Worm (Caenorhabditis elegans) whole organism, L4 larva: Measurements from ENCODE around the gene pigc-1.

Experiments
- F44E2.7 ChIP-seq: fragments of 200-800 bp; sonication (Bioruptor generic); IDR thresholded peaks from 2 replicates; pipeline ENCODE4 v2.1.2; 2022; ENCODE audit warnings: missing genetic modification characterization, missing compliant biosample characterization
- R02D3.7 ChIP-seq: fragments of 150-350 bp; sonication (generic microtip); optimal IDR thresholded peaks from 3 replicates; lab custom pipeline; 2014; ENCODE audit warnings: missing biosample characterization, missing genetic modification characterization
- aly-2 ChIP-seq: sonication (generic microtip); optimal IDR thresholded peaks from 2 replicates; lab custom pipeline; 2018; ENCODE audit warnings: missing biosample characterization, missing genetic modification characterization
- ama-1 ChIP-seq: fragments of 150-350 bp; optimal IDR thresholded peaks from 2 replicates; lab custom pipeline; 2014; ENCODE audit warnings: inconsistent platforms, mixed read lengths
- dmd-8 ChIP-seq: fragments of 200-800 bp; sonication (Bioruptor generic); IDR thresholded peaks from 2 replicates; pipeline ENCODE4 v1.3.6; 2022; ENCODE audit warnings: missing genetic modification characterization, missing compliant biosample characterization
- hlh-30 ChIP-seq: sonication (generic microtip); optimal IDR thresholded peaks from 2 replicates; lab custom pipeline; 2017; ENCODE audit warnings: antibody characterized with exemption, mild to moderate bottlenecking, missing genetic modification characterization, missing compliant biosample characterization; ENCODE audit not compliant: insufficient read depth
- lin-15B ChIP-seq: fragments of 150-350 bp; sonication (generic microtip); optimal IDR thresholded peaks from 3 replicates; lab custom pipeline; 2014; ENCODE audit warnings: missing biosample characterization, missing genetic modification characterization
- lin-39 ChIP-seq: fragments of 150-350 bp; optimal IDR thresholded peaks from 2 replicates; lab custom pipeline; 2014; ENCODE audit warnings: missing biosample characterization, missing genetic modification reagents, missing genetic modification characterization
- mdl-1 ChIP-seq, 2 experiments: fragments of 150-350 bp in 1 of 2; sonication (generic microtip) in 1 of 2; optimal IDR thresholded peaks; 2 replicates each; lab custom pipeline; 2014 to 2017; ENCODE audit warnings: missing biosample characterization in 2 of 2, missing genetic modification characterization in 2 of 2
- mep-1 ChIP-seq: fragments of 150-350 bp; sonication (generic microtip); optimal IDR thresholded peaks from 3 replicates; lab custom pipeline; 2014; ENCODE audit warnings: missing biosample characterization, missing genetic modification characterization
- nhr-6 ChIP-seq: fragments of 150-350 bp; optimal IDR thresholded peaks from 2 replicates; lab custom pipeline; 2014; ENCODE audit warnings: missing biosample characterization, missing genetic modification characterization
- nhr-76 ChIP-seq: fragments of 150-350 bp; optimal IDR thresholded peaks from 2 replicates; lab custom pipeline; 2014; ENCODE audit warnings: missing biosample characterization, missing genetic modification characterization
- pqm-1 ChIP-seq: sonication (generic microtip); optimal IDR thresholded peaks from 2 replicates; lab custom pipeline; 2017; ENCODE audit warnings: missing biosample characterization, missing genetic modification characterization
- ztf-11 ChIP-seq: fragments of 150-350 bp; optimal IDR thresholded peaks from 2 replicates; lab custom pipeline; 2014; ENCODE audit warnings: missing biosample characterization, missing genetic modification characterization

DNA sequence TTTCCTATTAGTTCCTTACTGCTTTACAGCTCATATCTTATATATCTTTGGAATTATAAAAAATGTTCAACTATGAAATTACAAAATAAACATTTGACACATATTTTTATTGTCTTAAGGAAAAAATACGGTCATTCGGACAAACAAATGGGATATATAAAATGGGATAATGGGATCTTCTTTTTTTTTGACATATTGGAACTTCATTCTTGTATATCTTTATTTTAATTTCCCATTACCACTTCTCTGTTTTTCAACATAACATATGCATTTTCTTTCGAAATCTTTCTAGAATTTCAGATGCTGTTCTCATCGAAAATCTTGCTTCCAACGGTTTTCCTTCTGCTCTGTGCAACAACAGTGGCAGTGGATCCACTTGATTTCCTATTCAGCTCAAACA lies 41.9 kb upstream of the pigc-1 start, which contains the start of gene C10C5.7:
- TF ChIP-seq ztf-11 (tag; lab: Kevin White, UChicago) (no peak), F44E2.7 (GFP tag; lab: Robert Waterston, UW) (no peak), hlh-30 (tag; lab: Kevin White, UChicago) (no peak), aly-2 (tag; lab: Kevin White, UChicago) (no peak), nhr-76 (no peak), R02D3.7 (no peak), pqm-1 (tag; lab: Kevin White, UChicago) (no peak), lin-15B (tag; lab: Kevin White, UChicago) (no peak), mep-1 (no peak), mdl-1 (tag; optimal IDR thresholded peaks at IDR 0.05; lab: Kevin White, UChicago) (no peak), dmd-8 (GFP tag; lab: Robert Waterston, UW) (no peak), nhr-6 (no peak), ama-1 (lab: Kevin White, UChicago) (no peak), lin-39 (tag; lab: Kevin White, UChicago) (no peak)
